Worm (Caenorhabditis elegans) whole organism, young adult: ENCODE data around the gene scd-1.

Experiments used
- B0035.1 ChIP-seq: sonication (generic microtip); optimal IDR thresholded peaks from 2 replicates; lab custom pipeline; 2016; ENCODE audit warnings: missing genetic modification characterization, mild to moderate bottlenecking, missing compliant biosample characterization, missing genotype, missing genetic modification reagents
- B0336.3 ChIP-seq: fragments of 200-800 bp; sonication (Bioruptor generic); IDR thresholded peaks from 2 replicates; pipeline ENCODE4 v1.3.6; 2022; ENCODE audit warnings: missing genetic modification characterization, missing compliant biosample characterization
- C17E4.6 ChIP-seq: fragments of 200-800 bp; sonication (Bioruptor generic); IDR thresholded peaks from 2 replicates; pipeline ENCODE4 v1.3.6; 2022; ENCODE audit warnings: missing genetic modification reagents, missing genetic modification characterization, missing compliant biosample characterization
- D2030.7 ChIP-seq: fragments of 200-800 bp; sonication (Bioruptor generic); IDR thresholded peaks from 2 replicates; pipeline ENCODE4 v1.3.6; 2022; ENCODE audit warnings: missing genetic modification reagents, missing genetic modification characterization, missing compliant biosample characterization
- F10E7.11 ChIP-seq: sonication (generic microtip); optimal IDR thresholded peaks from 2 replicates; lab custom pipeline; 2017; ENCODE audit warnings: mild to moderate bottlenecking, missing genetic modification characterization, moderate library complexity, missing compliant biosample characterization
- F33H1.4 ChIP-seq: fragments of 200-800 bp; sonication (Bioruptor generic); IDR thresholded peaks from 2 replicates; pipeline ENCODE4 v1.3.6; 2022; ENCODE audit warnings: missing genetic modification reagents, missing genetic modification characterization, missing compliant biosample characterization
- F57C9.4 ChIP-seq: sonication (generic microtip); optimal IDR thresholded peaks from 2 replicates; lab custom pipeline; 2017; ENCODE audit warnings: mild to moderate bottlenecking, missing genetic modification characterization, missing compliant biosample characterization
- K12H6.12 ChIP-seq: fragments of 200-800 bp; sonication (Bioruptor generic); optimal IDR thresholded peaks from 2 replicates; lab custom pipeline; 2018; ENCODE audit warnings: mild to moderate bottlenecking, missing genetic modification characterization, missing compliant biosample characterization
- T07F8.4 ChIP-seq: sonication (generic microtip); optimal IDR thresholded peaks from 2 replicates; lab custom pipeline; 2016; ENCODE audit warnings: mild to moderate bottlenecking, missing genetic modification characterization, moderate library complexity, missing compliant biosample characterization
- Y67H2A.10 ChIP-seq: fragments of 200-800 bp; sonication (Bioruptor generic); conservative IDR thresholded peaks from 2 replicates; pipeline ENCODE4 v1.3.6; 2022; ENCODE audit warnings: missing genetic modification reagents, missing genetic modification characterization, missing compliant biosample characterization
- aptf-2 ChIP-seq: fragments of 200-800 bp; sonication (Bioruptor generic); conservative IDR thresholded peaks from 2 replicates; pipeline ENCODE4 v1.3.6; 2022; ENCODE audit warnings: missing genetic modification reagents, missing genetic modification characterization, missing compliant biosample characterization
- atf-7 ChIP-seq: sonication (generic microtip); optimal IDR thresholded peaks from 2 replicates; lab custom pipeline; 2017; ENCODE audit warnings: mild to moderate bottlenecking, missing genetic modification characterization, missing compliant biosample characterization
- attf-5 ChIP-seq: fragments of 200-800 bp; sonication (Bioruptor generic); optimal IDR thresholded peaks from 2 replicates; lab custom pipeline; 2018; ENCODE audit warnings: mild to moderate bottlenecking, missing genetic modification characterization, missing compliant biosample characterization
- cebp-1 ChIP-seq, 2 experiments: fragments of 200-800 bp in 1 of 2; sonication (Bioruptor generic) in 1 of 2; sonication (generic microtip) in 1 of 2; IDR thresholded peaks in 1 of 2; optimal IDR thresholded peaks in 1 of 2; 2 replicates each; pipeline versions ENCODE4 v1.3.6 to Lab custom; 2017 to 2022; ENCODE audit warnings: missing compliant biosample characterization in 2 of 2, missing genetic modification characterization in 2 of 2, mild to moderate bottlenecking in 1 of 2, missing genetic modification reagents in 1 of 2, moderate library complexity in 1 of 2
- cebp-2 ChIP-seq: fragments of 200-800 bp; sonication (Bioruptor generic); IDR thresholded peaks from 2 replicates; pipeline ENCODE4 v1.3.6; 2022; ENCODE audit warnings: missing genetic modification characterization, missing compliant biosample characterization
- ceh-91 ChIP-seq: fragments of 200-800 bp; sonication (Bioruptor generic); IDR thresholded peaks from 2 replicates; pipeline ENCODE4 v1.3.6; 2022; ENCODE audit warnings: missing genetic modification reagents, missing genetic modification characterization, missing compliant biosample characterization
- die-1 ChIP-seq: sonication (generic microtip); optimal IDR thresholded peaks from 2 replicates; lab custom pipeline; 2016; ENCODE audit warnings: missing genotype, mild to moderate bottlenecking, missing genetic modification characterization, missing compliant biosample characterization
- dpff-1 ChIP-seq: sonication (generic microtip); optimal IDR thresholded peaks from 2 replicates; lab custom pipeline; 2017; ENCODE audit warnings: mild to moderate bottlenecking, missing genetic modification characterization, missing compliant biosample characterization
- dpl-1 ChIP-seq: fragments of 150-350 bp; optimal IDR thresholded peaks from 2 replicates; lab custom pipeline; 2014; ENCODE audit warnings: missing biosample characterization, missing genetic modification reagents, missing genetic modification characterization
- egl-44 ChIP-seq: fragments of 200-800 bp; sonication (Bioruptor generic); IDR thresholded peaks from 2 replicates; pipeline ENCODE4 v1.3.6; 2022; ENCODE audit warnings: missing genetic modification reagents, missing genetic modification characterization, missing compliant biosample characterization
- gei-17 ChIP-seq: fragments of 200-800 bp; sonication (Bioruptor generic); optimal IDR thresholded peaks from 2 replicates; lab custom pipeline; 2018; ENCODE audit warnings: mild to moderate bottlenecking, missing genetic modification characterization, missing compliant biosample characterization
- hmg-20 ChIP-seq: fragments of 200-800 bp; sonication (Bioruptor generic); IDR thresholded peaks from 2 replicates; pipeline ENCODE4 v1.3.6; 2022; ENCODE audit warnings: missing genetic modification reagents, missing genetic modification characterization, missing compliant biosample characterization
- hrde-1 ChIP-seq: sonication (generic microtip); optimal IDR thresholded peaks from 2 replicates; lab custom pipeline; 2016; ENCODE audit warnings: missing genetic modification characterization, mild to moderate bottlenecking, missing compliant biosample characterization, moderate library complexity, missing genotype, missing genetic modification reagents, borderline replicate concordance
- hsf-1 ChIP-seq: fragments of 200-800 bp; sonication (Bioruptor generic); IDR thresholded peaks from 2 replicates; pipeline ENCODE4 v1.3.6; 2022; ENCODE audit warnings: missing genetic modification reagents, missing genetic modification characterization, missing compliant biosample characterization
- lin-40 ChIP-seq: sonication (generic microtip); optimal IDR thresholded peaks from 2 replicates; lab custom pipeline; 2016; ENCODE audit warnings: missing genetic modification characterization, mild to moderate bottlenecking, missing compliant biosample characterization, missing genotype, missing genetic modification reagents
- lir-1 ChIP-seq: fragments of 200-800 bp; sonication (Bioruptor generic); conservative IDR thresholded peaks from 2 replicates; pipeline ENCODE4 v1.3.6; 2022; ENCODE audit warnings: missing genetic modification reagents, missing genetic modification characterization, missing compliant biosample characterization
- lsl-1 ChIP-seq: fragments of 200-800 bp; sonication (Bioruptor generic); optimal IDR thresholded peaks from 2 replicates; lab custom pipeline; 2018; ENCODE audit warnings: mild to moderate bottlenecking, missing genetic modification characterization, moderate library complexity, missing compliant biosample characterization
- madf-10 ChIP-seq: sonication (generic microtip); optimal IDR thresholded peaks from 2 replicates; lab custom pipeline; 2016; ENCODE audit warnings: mild to moderate bottlenecking, missing genetic modification characterization, missing compliant biosample characterization
- mel-28 ChIP-seq: sonication (generic microtip); optimal IDR thresholded peaks from 2 replicates; lab custom pipeline; 2016; ENCODE audit warnings: borderline replicate concordance, mild to moderate bottlenecking, missing genetic modification characterization, missing compliant biosample characterization
- mxl-1 ChIP-seq: sonication (generic microtip); optimal IDR thresholded peaks from 2 replicates; lab custom pipeline; 2016; ENCODE audit warnings: missing genetic modification characterization, missing compliant biosample characterization
- nfya-1 ChIP-seq: sonication (generic microtip); optimal IDR thresholded peaks from 2 replicates; lab custom pipeline; 2017; ENCODE audit warnings: antibody characterized with exemption, missing compliant biosample characterization, missing genetic modification characterization, borderline replicate concordance; ENCODE audit not compliant: insufficient read depth
- nfya-2 ChIP-seq: fragments of 200-800 bp; sonication (Bioruptor generic); IDR thresholded peaks from 2 replicates; pipeline ENCODE4 v1.3.6; 2022; ENCODE audit warnings: missing genetic modification reagents, missing genetic modification characterization, missing compliant biosample characterization
- nfyb-1 ChIP-seq: fragments of 200-800 bp; sonication (Bioruptor generic); IDR thresholded peaks from 2 replicates; pipeline ENCODE4 v1.3.6; 2022; ENCODE audit warnings: missing genetic modification reagents, missing genetic modification characterization, missing compliant biosample characterization
- nhr-179 ChIP-seq: sonication (generic microtip); optimal IDR thresholded peaks from 2 replicates; lab custom pipeline; 2016; ENCODE audit warnings: mild to moderate bottlenecking, missing genetic modification characterization, missing compliant biosample characterization
- nhr-90 ChIP-seq: sonication (generic microtip); optimal IDR thresholded peaks from 2 replicates; lab custom pipeline; 2016; ENCODE audit warnings: missing genotype, mild to moderate bottlenecking, missing genetic modification characterization, missing compliant biosample characterization
- pbrm-1 ChIP-seq: fragments of 200-800 bp; sonication (Bioruptor generic); IDR thresholded peaks from 2 replicates; pipeline ENCODE4 v1.3.6; 2022; ENCODE audit warnings: missing genetic modification reagents, missing genetic modification characterization, missing compliant biosample characterization
- rpc-1 ChIP-seq, 2 experiments: fragments of 150-350 bp in 1 of 2; sonication (generic microtip) in 1 of 2; optimal IDR thresholded peaks; 2 replicates each; lab custom pipeline; 2014 to 2018; ENCODE audit warnings: missing biosample characterization in 1 of 2, missing genetic modification characterization in 1 of 2, missing genetic modification reagents in 1 of 2, missing genotype in 1 of 2
- sdz-38 ChIP-seq: sonication (generic microtip); optimal IDR thresholded peaks from 2 replicates; lab custom pipeline; 2016; ENCODE audit warnings: missing genotype, missing genetic modification characterization, missing compliant biosample characterization
- snpc-1.3 ChIP-seq: sonication (generic microtip); optimal IDR thresholded peaks from 2 replicates; lab custom pipeline; 2017; ENCODE audit warnings: missing genetic modification characterization, mild to moderate bottlenecking, missing compliant biosample characterization, antibody characterized with exemption, moderate library complexity, missing genotype, missing genetic modification reagents; ENCODE audit not compliant: insufficient read depth
- snpc-3.4 ChIP-seq: sonication (generic microtip); optimal IDR thresholded peaks from 2 replicates; lab custom pipeline; 2017; ENCODE audit warnings: missing genetic modification characterization, mild to moderate bottlenecking, missing compliant biosample characterization, antibody characterized with exemption, moderate library complexity, missing genotype, missing genetic modification reagents
- sptf-2 ChIP-seq: fragments of 200-800 bp; sonication (Bioruptor generic); optimal IDR thresholded peaks from 2 replicates; lab custom pipeline; 2018; ENCODE audit warnings: mild to moderate bottlenecking, missing genetic modification characterization, missing compliant biosample characterization
- tbx-9 ChIP-seq: sonication (generic microtip); optimal IDR thresholded peaks from 2 replicates; lab custom pipeline; 2016; ENCODE audit warnings: borderline replicate concordance, missing genetic modification characterization, inconsistent platforms, missing compliant biosample characterization
- unc-130 ChIP-seq: sonication (generic microtip); optimal IDR thresholded peaks from 2 replicates; lab custom pipeline; 2016; ENCODE audit warnings: missing genetic modification reagents, missing genetic modification characterization, missing compliant biosample characterization
- xnd-1 ChIP-seq: sonication (generic microtip); optimal IDR thresholded peaks from 2 replicates; lab custom pipeline; 2016; ENCODE audit warnings: missing genotype, missing genetic modification reagents, missing genetic modification characterization, missing compliant biosample characterization
- zim-3 ChIP-seq: sonication (generic microtip); optimal IDR thresholded peaks from 2 replicates; lab custom pipeline; 2017; ENCODE audit warnings: mild to moderate bottlenecking, missing genetic modification characterization, moderate library complexity, missing compliant biosample characterization
- ztf-25 ChIP-seq: fragments of 200-800 bp; sonication (Bioruptor generic); IDR thresholded peaks from 2 replicates; pipeline ENCODE4 v1.3.6; 2022; ENCODE audit warnings: missing genetic modification reagents, missing genetic modification characterization, missing compliant biosample characterization
- ztf-6 ChIP-seq: fragments of 200-800 bp; sonication (Bioruptor generic); IDR thresholded peaks from 2 replicates; pipeline ENCODE4 v1.3.6; 2022; ENCODE audit warnings: missing genetic modification reagents, missing genetic modification characterization, missing compliant biosample characterization

scd-1 gene

ce11 chrX:12458021-12458420 is 67.6 kb downstream of the scd-1 start (continued):
- TF ChIP-seq nfyb-1 (GFP tag; lab: Robert Waterston, UW) (peak; percentile 82), hmg-20 (GFP tag; lab: Robert Waterston, UW) (0 out of 2 replicates have a peak, but pooled peaks have one; percentile 39), nhr-179 (peak; percentile 50), atf-7 (tag; lab: Kevin White, UChicago) (peak; percentile 52), sdz-38 (tag; lab: Kevin White, UChicago) (no peak), K12H6.12 (tag; lab: Kevin White, UChicago) (peak; percentile 37), ztf-25 (GFP tag; lab: Robert Waterston, UW) (no peak), C17E4.6 (GFP tag; lab: Robert Waterston, UW) (peak; percentile 40; the same call in 1 of the 2 replicates), lsl-1 (GFP tag; lab: Kevin White, UChicago) (peak; percentile 13), nfya-2 (GFP tag; lab: Robert Waterston, UW) (no peak), egl-44 (GFP tag; lab: Robert Waterston, UW) (peak; percentile 97), gei-17 (GFP tag; lab: Kevin White, UChicago) (peak; percentile 38), aptf-2 (GFP tag; lab: Robert Waterston, UW) (no peak), die-1 (tag; lab: Kevin White, UChicago) (peak; percentile 87), hrde-1 (tag; lab: Kevin White, UChicago) (no peak), F57C9.4 (tag; lab: Kevin White, UChicago) (no peak), dpl-1 (GFP tag; lab: Kevin White, UChicago) (peak; percentile 5), cebp-1 (GFP tag; IDR thresholded peaks at IDR 0.05; lab: Robert Waterston, UW) (0 out of 2 replicates have a peak, but pooled peaks have one; percentile 33), cebp-1 (tag; optimal IDR thresholded peaks at IDR 0.05; lab: Kevin White, UChicago) (no peak), dpff-1 (tag; lab: Kevin White, UChicago) (no peak), tbx-9 (tag; lab: Kevin White, UChicago) (peak; percentile 16), snpc-3.4 (tag; lab: Kevin White, UChicago) (peak; percentile 70), nfya-1 (no peak), pbrm-1 (peak; percentile 84), T07F8.4 (tag; lab: Kevin White, UChicago) (peak; percentile 60), ceh-91 (GFP tag; lab: Robert Waterston, UW) (no peak), lir-1 (no peak), sptf-2 (GFP tag; lab: Kevin White, UChicago) (peak; percentile 59), xnd-1 (tag; lab: Kevin White, UChicago) (no peak), F33H1.4 (GFP tag; lab: Robert Waterston, UW) (no peak), unc-130 (peak; percentile 37), B0035.1 (tag; lab: Kevin White, UChicago) (peak; percentile 70), F10E7.11 (no peak), mxl-1 (tag; lab: Kevin White, UChicago) (peak; percentile 60), nhr-90 (tag; lab: Kevin White, UChicago) (peak; percentile 85), hsf-1 (GFP tag; lab: Robert Waterston, UW) (peak; percentile 43; the same call in 1 of the 2 replicates), mel-28 (no peak), snpc-1.3 (tag; lab: Kevin White, UChicago) (peak; percentile 78), rpc-1 (optimal IDR thresholded peaks at IDR 0.05; lab: Kevin White, UChicago) (peak; percentile 90), rpc-1 (tag; optimal IDR thresholded peaks at IDR 0.05; lab: Kevin White, UChicago) (peak; percentile 95), B0336.3 (GFP tag; lab: Robert Waterston, UW) (no peak), cebp-2 (GFP tag; lab: Robert Waterston, UW) (peak; percentile 71; the same call in 1 of the 2 replicates), ztf-6 (GFP tag; lab: Robert Waterston, UW) (no peak), attf-5 (GFP tag; lab: Kevin White, UChicago) (peak; percentile 61), Y67H2A.10 (GFP tag; lab: Robert Waterston, UW) (no peak), lin-40 (no peak), madf-10 (peak; percentile 80), zim-3 (tag; lab: Kevin White, UChicago) (peak; percentile 81), D2030.7 (peak; percentile 59)
